Worm (Caenorhabditis elegans) whole organism, L2 larva: ENCODE data around the gene clec-180.
A peak's percentile ranks its signal among the peaks of the same experiment; 100 is the strongest.
"Not testable (repeated sequence)": the region's sequence is repeated elsewhere in the genome, so short reads cannot be mapped to it uniquely, and the experiment has no call there.

ENCODE experiments used
- C34F6.9 ChIP-seq: fragments of 150-350 bp; optimal IDR thresholded peaks from 2 replicates; lab custom pipeline; 2014; ENCODE audit warnings: missing biosample characterization, missing genetic modification characterization
- F13H6.1 ChIP-seq: sonication (generic microtip); optimal IDR thresholded peaks from 2 replicates; lab custom pipeline; 2016; ENCODE audit warnings: missing genetic modification characterization, missing compliant biosample characterization
- R02D3.7 ChIP-seq: fragments of 150-350 bp; optimal IDR thresholded peaks from 2 replicates; lab custom pipeline; 2014; ENCODE audit warnings: missing biosample characterization, missing genetic modification characterization
- Y55F3AM.14 ChIP-seq: fragments of 200-800 bp; sonication (Bioruptor generic); optimal IDR thresholded peaks from 2 replicates; lab custom pipeline; 2018; ENCODE audit warnings: mild to moderate bottlenecking, missing genetic modification characterization, missing compliant biosample characterization
- ZK546.5 ChIP-seq: sonication (generic microtip); optimal IDR thresholded peaks from 2 replicates; lab custom pipeline; 2017; ENCODE audit warnings: missing biosample characterization, missing genetic modification characterization
- alr-1 ChIP-seq: fragments of 150-350 bp; optimal IDR thresholded peaks from 2 replicates; lab custom pipeline; 2014; ENCODE audit warnings: missing biosample characterization, missing genetic modification characterization
- ama-1 ChIP-seq: fragments of 150-350 bp; optimal IDR thresholded peaks from 2 replicates; lab custom pipeline; 2018; ENCODE audit warnings: inconsistent platforms
- blmp-1 ChIP-seq: sonication (generic microtip); optimal IDR thresholded peaks from 2 replicates; lab custom pipeline; 2017; ENCODE audit warnings: missing genetic modification characterization, mild to moderate bottlenecking, missing compliant biosample characterization, antibody characterized with exemption, moderate library complexity; ENCODE audit not compliant: insufficient read depth
- ceh-16 ChIP-seq: fragments of 150-350 bp; optimal IDR thresholded peaks from 2 replicates; lab custom pipeline; 2014; ENCODE audit warnings: missing biosample characterization, missing genetic modification characterization
- ceh-82 ChIP-seq: fragments of 150-350 bp; optimal IDR thresholded peaks from 2 replicates; lab custom pipeline; 2014; ENCODE audit warnings: missing biosample characterization, missing genetic modification characterization
- crh-2 ChIP-seq: sonication (generic microtip); optimal IDR thresholded peaks from 2 replicates; lab custom pipeline; 2017; ENCODE audit warnings: missing biosample characterization, missing genetic modification characterization
- dmd-4 ChIP-seq: sonication (generic microtip); optimal IDR thresholded peaks from 2 replicates; lab custom pipeline; 2017; ENCODE audit warnings: missing biosample characterization, missing genetic modification characterization
- egl-27 ChIP-seq: sonication (generic microtip); optimal IDR thresholded peaks from 3 replicates; lab custom pipeline; 2017; ENCODE audit warnings: missing biosample characterization, missing genetic modification reagents, missing genetic modification characterization
- elt-1 ChIP-seq: fragments of 150-350 bp; optimal IDR thresholded peaks from 2 replicates; lab custom pipeline; 2014; ENCODE audit warnings: missing biosample characterization, missing genetic modification characterization
- fos-1 ChIP-seq: fragments of 150-350 bp; optimal IDR thresholded peaks from 2 replicates; lab custom pipeline; 2014; ENCODE audit warnings: missing biosample characterization, missing genetic modification characterization
- gmeb-1 ChIP-seq: fragments of 150-350 bp; optimal IDR thresholded peaks from 2 replicates; lab custom pipeline; 2014; ENCODE audit warnings: missing biosample characterization, missing genetic modification characterization
- lin-11 ChIP-seq: fragments of 150-350 bp; sonication (generic microtip); optimal IDR thresholded peaks from 2 replicates; lab custom pipeline; 2014; ENCODE audit warnings: missing biosample characterization, missing genetic modification characterization, inconsistent platforms, mixed read lengths
- lin-13 ChIP-seq: fragments of 150-350 bp; optimal IDR thresholded peaks from 2 replicates; lab custom pipeline; 2014; ENCODE audit warnings: missing biosample characterization, missing genetic modification reagents, missing genetic modification characterization
- lin-39 ChIP-seq: fragments of 150-350 bp; optimal IDR thresholded peaks from 2 replicates; lab custom pipeline; 2014; ENCODE audit warnings: missing biosample characterization, missing genetic modification reagents, missing genetic modification characterization
- lsy-2 ChIP-seq, 2 experiments: fragments of 150-350 bp in 1 of 2; sonication (generic microtip) in 1 of 2; optimal IDR thresholded peaks; 2 replicates each; lab custom pipeline; 2014 to 2017; ENCODE audit warnings: missing biosample characterization in 2 of 2, missing genetic modification characterization in 2 of 2
- mab-5 ChIP-seq: fragments of 150-350 bp; optimal IDR thresholded peaks from 2 replicates; lab custom pipeline; 2014; ENCODE audit warnings: missing biosample characterization, missing genetic modification characterization
- mbf-1 ChIP-seq: sonication (generic microtip); optimal IDR thresholded peaks from 2 replicates; lab custom pipeline; 2017; ENCODE audit warnings: missing biosample characterization, missing genetic modification characterization
- mdl-1 ChIP-seq, 2 experiments: fragments of 150-350 bp in 1 of 2; sonication (generic microtip) in 1 of 2; optimal IDR thresholded peaks; 2 replicates each; lab custom pipeline; 2017; ENCODE audit warnings: missing biosample characterization in 2 of 2, missing genetic modification characterization in 2 of 2
- nhr-10 ChIP-seq: sonication (generic microtip); optimal IDR thresholded peaks from 2 replicates; lab custom pipeline; 2017; ENCODE audit warnings: missing biosample characterization, missing genetic modification characterization
- nhr-11 ChIP-seq: fragments of 150-350 bp; optimal IDR thresholded peaks from 2 replicates; lab custom pipeline; 2014; ENCODE audit warnings: missing biosample characterization, missing genetic modification characterization
- nhr-12 ChIP-seq: fragments of 150-350 bp; optimal IDR thresholded peaks from 2 replicates; lab custom pipeline; 2014; ENCODE audit warnings: missing biosample characterization, missing genetic modification characterization
- nhr-129 ChIP-seq: fragments of 150-350 bp; optimal IDR thresholded peaks from 2 replicates; lab custom pipeline; 2014; ENCODE audit warnings: missing biosample characterization, missing genetic modification characterization
- nhr-21 ChIP-seq: fragments of 150-350 bp; optimal IDR thresholded peaks from 2 replicates; lab custom pipeline; 2014; ENCODE audit warnings: missing biosample characterization, missing genetic modification characterization
- nhr-23 ChIP-seq: fragments of 150-350 bp; optimal IDR thresholded peaks from 2 replicates; lab custom pipeline; 2014; ENCODE audit warnings: missing biosample characterization, missing genetic modification reagents, missing genetic modification characterization
- nhr-237 ChIP-seq: fragments of 150-350 bp; optimal IDR thresholded peaks from 2 replicates; lab custom pipeline; 2014; ENCODE audit warnings: missing biosample characterization, missing genetic modification characterization
- nhr-25 ChIP-seq: fragments of 150-350 bp; sonication (generic microtip); optimal IDR thresholded peaks from 3 replicates; lab custom pipeline; 2014; ENCODE audit warnings: missing biosample characterization, missing genetic modification characterization
- nhr-6 ChIP-seq: fragments of 150-350 bp; optimal IDR thresholded peaks from 2 replicates; lab custom pipeline; 2014; ENCODE audit warnings: missing biosample characterization, missing genetic modification characterization
- nhr-77 ChIP-seq: fragments of 150-350 bp; optimal IDR thresholded peaks from 2 replicates; lab custom pipeline; 2014; ENCODE audit warnings: missing biosample characterization, missing genetic modification characterization
- peb-1 ChIP-seq: fragments of 150-350 bp; optimal IDR thresholded peaks from 2 replicates; lab custom pipeline; 2014; ENCODE audit warnings: missing biosample characterization, missing genetic modification characterization
- sem-4 ChIP-seq: fragments of 150-350 bp; optimal IDR thresholded peaks from 2 replicates; lab custom pipeline; 2014; ENCODE audit warnings: missing biosample characterization, missing genetic modification reagents, missing genetic modification characterization
- skn-1 ChIP-seq: sonication (generic microtip); optimal IDR thresholded peaks from 2 replicates; lab custom pipeline; 2017; ENCODE audit warnings: missing biosample characterization, missing genetic modification characterization
- sma-9 ChIP-seq, 2 experiments: fragments of 150-350 bp in 1 of 2; sonication (generic microtip) in 1 of 2; optimal IDR thresholded peaks; 2 replicates each; lab custom pipeline; 2014 to 2016; ENCODE audit warnings: missing genetic modification characterization in 2 of 2, mild to moderate bottlenecking in 1 of 2, missing biosample characterization in 1 of 2, missing compliant biosample characterization in 1 of 2, missing genetic modification reagents in 1 of 2, moderate library complexity in 1 of 2
- snpc-4 ChIP-seq: fragments of 150-350 bp; optimal IDR thresholded peaks from 2 replicates; lab custom pipeline; 2014; ENCODE audit warnings: missing biosample characterization, missing genetic modification characterization
- unc-55 ChIP-seq: fragments of 150-350 bp; sonication (generic microtip); optimal IDR thresholded peaks from 3 replicates; lab custom pipeline; 2014; ENCODE audit warnings: missing biosample characterization, missing genetic modification reagents, missing genetic modification characterization
- unc-62 ChIP-seq: fragments of 150-350 bp; optimal IDR thresholded peaks from 2 replicates; lab custom pipeline; 2014; ENCODE audit warnings: missing biosample characterization, missing genetic modification reagents, missing genetic modification characterization
- zag-1 ChIP-seq: fragments of 150-350 bp; optimal IDR thresholded peaks from 2 replicates; lab custom pipeline; 2014; ENCODE audit warnings: missing biosample characterization, missing genetic modification characterization
- ztf-1 ChIP-seq: fragments of 200-800 bp; sonication (Bioruptor generic); conservative IDR thresholded peaks from 2 replicates; pipeline ENCODE4 v1.3.6; 2022; ENCODE audit warnings: missing genetic modification characterization, missing compliant biosample characterization
- ztf-11 ChIP-seq: sonication (generic microtip); optimal IDR thresholded peaks from 2 replicates; lab custom pipeline; 2017; ENCODE audit warnings: missing biosample characterization, missing genetic modification characterization
- ztf-4 ChIP-seq: fragments of 150-350 bp; optimal IDR thresholded peaks from 2 replicates; lab custom pipeline; 2014; ENCODE audit warnings: missing biosample characterization, missing genetic modification characterization

clec-180 gene

DNA sequence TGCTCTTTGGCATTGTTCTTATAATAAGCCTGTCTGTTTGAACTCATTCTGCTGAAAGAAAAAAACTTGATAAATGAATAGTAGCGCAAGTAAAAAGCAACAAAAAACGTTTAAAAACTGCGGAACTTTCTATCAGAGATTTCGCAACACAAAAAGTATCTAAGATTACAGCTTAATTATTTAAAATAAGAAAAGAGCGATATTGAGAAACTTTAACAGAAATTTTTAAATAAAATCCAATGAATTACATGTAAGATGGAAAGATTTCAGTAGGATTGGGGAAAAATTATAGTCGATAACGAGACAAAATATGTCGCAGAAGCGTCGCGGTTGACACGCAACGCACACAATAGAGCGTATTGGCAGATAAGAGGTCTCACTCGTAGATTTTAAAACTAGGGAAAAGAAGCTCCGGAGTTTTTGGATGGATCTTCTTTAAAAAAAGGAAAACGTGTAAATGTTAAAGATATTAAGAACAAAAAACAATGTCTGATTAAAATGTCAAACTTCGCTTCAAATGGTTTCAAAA, 7.0 kb upstream of the clec-180 start, which contains the start of gene ima-3:
TSS of gene ima-3 (minus strand) at position 51 of the 529 bp plus-strand sequence.
- TF ChIP-seq zag-1 (tag; lab: Kevin White, UChicago) (peak; percentile 22), C34F6.9 (tag; lab: Kevin White, UChicago) (peak; percentile 67), crh-2 (tag; lab: Kevin White, UChicago) (peak; percentile 52), dmd-4 (no peak), alr-1 (no peak), sem-4 (tag; lab: Kevin White, UChicago) (peak; percentile 60), lsy-2 (tag; optimal IDR thresholded peaks at IDR 0.05; lab: Kevin White, UChicago) (peak in 1 of 2 experiments; percentile 66), gmeb-1 (tag; lab: Kevin White, UChicago) (peak; percentile 33), elt-1 (tag; lab: Kevin White, UChicago) (no peak), nhr-237 (no peak), lin-13 (peak; percentile 53), unc-55 (GFP tag; lab: Kevin White, UChicago) (peak; percentile 78), nhr-129 (tag; lab: Kevin White, UChicago) (peak; percentile 71)

DNA sequence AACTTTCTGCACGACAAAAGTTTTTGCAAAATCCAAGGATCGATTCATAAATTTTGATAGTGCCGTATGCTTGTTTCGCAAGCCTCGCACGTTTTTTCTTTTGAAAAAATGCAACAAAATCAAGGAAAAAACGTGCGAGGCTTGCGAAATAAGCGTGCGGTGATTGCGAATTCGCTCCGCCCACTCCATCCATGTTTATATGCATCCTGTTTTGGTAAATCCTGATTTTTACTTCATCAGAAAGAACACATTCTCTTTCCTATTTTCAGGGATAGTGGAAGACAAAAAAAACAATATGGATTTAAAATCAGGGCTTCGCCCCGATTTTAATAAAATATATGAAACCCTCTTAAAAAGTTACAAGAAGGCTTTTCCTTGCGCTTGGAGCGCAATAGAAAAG, 4.8 kb upstream of the clec-180 start, which contains the start of gene F32E10.9:
TSS of gene F32E10.9 (minus strand) at position 101 of the 400 bp plus-strand sequence.
- TF ChIP-seq unc-55 (GFP tag; lab: Kevin White, UChicago); dmd-4; ztf-11 (tag; lab: Kevin White, UChicago): not testable (repeated sequence)

DNA sequence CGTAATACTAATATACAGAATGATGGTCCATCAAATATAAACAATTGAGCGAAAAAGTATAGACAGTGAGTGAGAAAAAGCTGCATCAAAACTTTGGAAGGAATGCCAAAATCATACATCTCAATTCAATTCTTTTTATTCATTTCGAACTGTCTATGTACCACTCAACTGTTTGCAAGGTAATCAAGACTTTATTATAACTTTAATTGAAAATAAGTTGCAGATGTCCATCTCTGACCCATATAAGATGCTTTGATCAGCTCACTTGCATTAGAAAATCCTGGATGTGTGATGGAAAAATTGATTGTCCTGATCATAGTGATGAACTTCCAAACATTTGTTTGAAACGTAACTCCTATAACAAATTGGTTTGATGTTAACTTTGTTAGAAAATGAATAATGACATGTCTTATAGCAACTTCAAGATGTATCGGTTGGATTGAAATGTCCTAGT, 1.1 kb upstream of the clec-180 start, which contains the start of gene F32E10.8:
TSS of gene F32E10.8 (plus strand) at position 51 of the 454 bp plus-strand sequence.
- TF ChIP-seq peb-1 (tag; lab: Kevin White, UChicago), result no peak
- TF ChIP-seq ceh-16, result no peak
- no peak for TF ChIP-seq elt-1 (tag; lab: Kevin White, UChicago)
- TF ChIP-seq blmp-1 (tag; lab: Kevin White, UChicago), result no peak
- TF ChIP-seq ama-1 (lab: Kevin White, UChicago), result no peak
- no peak for TF ChIP-seq Y55F3AM.14 (GFP tag; lab: Kevin White, UChicago)

DNA sequence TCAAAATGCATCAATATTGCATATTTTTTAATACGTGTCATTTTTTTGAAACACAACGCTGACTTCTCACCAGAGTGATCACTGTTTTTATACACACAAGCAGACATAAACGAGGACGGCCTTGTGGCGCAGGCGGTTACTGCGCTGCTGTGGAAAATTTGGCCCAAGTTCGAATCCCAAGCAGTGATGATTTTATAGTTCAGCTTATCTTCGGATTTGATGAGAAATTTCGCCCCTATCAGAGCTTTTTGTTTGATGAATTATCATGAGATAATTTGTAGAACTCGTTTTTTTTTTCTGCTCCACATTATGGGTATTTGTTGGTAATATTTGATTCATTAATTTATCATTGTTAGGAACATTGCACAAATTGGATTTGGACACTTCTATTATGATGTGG, 5.3 kb downstream of the clec-180 start:
- TF ChIP-seq ztf-4 (tag; lab: Kevin White, UChicago) (peak; percentile 51), nhr-10 (peak; percentile 28), ztf-1 (no peak), ama-1 (lab: Kevin White, UChicago) (peak; percentile 11), dmd-4 (no peak), nhr-11 (tag; lab: Kevin White, UChicago) (no peak), mbf-1 (tag; lab: Kevin White, UChicago) (no peak), egl-27 (tag; lab: Kevin White, UChicago) (peak; percentile 62), nhr-12 (no peak), lin-11 (peak; percentile 10), R02D3.7 (tag; lab: Kevin White, UChicago) (no peak), ceh-16 (no peak), nhr-23 (tag; lab: Kevin White, UChicago) (no peak), nhr-77 (tag; lab: Kevin White, UChicago) (no peak), F13H6.1 (peak; percentile 63), gmeb-1 (tag; lab: Kevin White, UChicago) (peak; percentile 66), nhr-25 (tag; lab: Kevin White, UChicago) (peak; percentile 59), fos-1 (tag; lab: Kevin White, UChicago) (peak; percentile 72), unc-55 (GFP tag; lab: Kevin White, UChicago) (peak; percentile 78), nhr-237 (no peak), nhr-6 (tag; lab: Kevin White, UChicago) (peak; percentile 36), lin-39 (tag; lab: Kevin White, UChicago) (no peak), sem-4 (tag; lab: Kevin White, UChicago) (peak; percentile 83), elt-1 (tag; lab: Kevin White, UChicago) (no peak), peb-1 (tag; lab: Kevin White, UChicago) (no peak), nhr-129 (tag; lab: Kevin White, UChicago) (peak; percentile 83), mdl-1 (tag; optimal IDR thresholded peaks at IDR 0.05; lab: Kevin White, UChicago) (no peak), alr-1 (no peak), ceh-82 (tag; lab: Kevin White, UChicago) (no peak), ZK546.5 (tag; lab: Kevin White, UChicago) (no peak), ztf-11 (tag; lab: Kevin White, UChicago) (no peak), unc-62 (GFP tag; lab: Kevin White, UChicago) (no peak), nhr-21 (peak; percentile 79), mab-5 (tag; lab: Kevin White, UChicago) (peak; percentile 30), skn-1 (tag; lab: Kevin White, UChicago) (no peak), sma-9 (GFP tag; optimal IDR thresholded peaks at IDR 0.05; lab: Kevin White, UChicago) (peak; percentile 79), sma-9 (tag; optimal IDR thresholded peaks at IDR 0.05; lab: Kevin White, UChicago) (no peak), Y55F3AM.14 (GFP tag; lab: Kevin White, UChicago) (peak; percentile 70), snpc-4 (tag; lab: Kevin White, UChicago) (no peak), blmp-1 (tag; lab: Kevin White, UChicago) (peak; percentile 22)
